Worm (Caenorhabditis elegans) whole organism, mixed stage, embryonic: ENCODE results near the gene F37C4.5.

Source experiments
- hlh-1 ChIP-seq: fragments of 150-350 bp; optimal IDR thresholded peaks from 2 replicates; lab custom pipeline; 2014; ENCODE audit warnings: missing biosample characterization, missing genetic modification reagents, missing genetic modification characterization
- lin-13 ChIP-seq: fragments of 150-350 bp; optimal IDR thresholded peaks from 2 replicates; lab custom pipeline; 2014; ENCODE audit warnings: missing biosample characterization, missing genetic modification characterization
- nhr-237 ChIP-seq: fragments of 150-350 bp; optimal IDR thresholded peaks from 2 replicates; lab custom pipeline; 2014; ENCODE audit warnings: missing biosample characterization, missing genetic modification characterization
- nhr-28 ChIP-seq: fragments of 150-350 bp; optimal IDR thresholded peaks from 2 replicates; lab custom pipeline; 2014; ENCODE audit warnings: missing biosample characterization, missing genetic modification characterization
- snpc-4 ChIP-seq: fragments of 150-350 bp; optimal IDR thresholded peaks from 2 replicates; lab custom pipeline; 2014; ENCODE audit warnings: missing biosample characterization, missing genetic modification characterization
- zip-8 ChIP-seq: fragments of 150-350 bp; optimal IDR thresholded peaks from 2 replicates; lab custom pipeline; 2014; ENCODE audit warnings: missing biosample characterization, missing genetic modification characterization
- ztf-11 ChIP-seq: fragments of 150-350 bp; optimal IDR thresholded peaks from 2 replicates; lab custom pipeline; 2014; ENCODE audit warnings: missing biosample characterization, missing genetic modification characterization

ce11 chrIV:3876955-3877354 is 3.3 kb upstream of the F37C4.5 start:
- TF ChIP-seq hlh-1 (tag; lab: Kevin White, UChicago) (no peak), nhr-237 (no peak), ztf-11 (no peak), snpc-4 (no peak), zip-8 (tag; lab: Kevin White, UChicago) (no peak), lin-13 (no peak), nhr-28 (no peak)
